Fruit fly (Drosophila melanogaster) whole organism, embryonic: Measurements from ENCODE around the gene Gen.

Experiments used
- Atf6 ChIP-seq: fragments of 200-800 bp; sonication (Bioruptor generic); IDR thresholded peaks from 2 replicates; pipeline ENCODE4 v1.3.6; 2022; ENCODE audit warnings: missing biosample characterization, missing genetic modification characterization
- BEAF-32 ChIP-seq: fragments of 200-800 bp; sonication (Bioruptor generic); optimal IDR thresholded peaks from 3 replicates; lab custom pipeline; 2017; ENCODE audit warnings: missing biosample characterization, missing genetic modification characterization, mild to moderate bottlenecking, moderate library complexity, missing genetic modification reagents
- BtbVII ChIP-seq: fragments of 200-800 bp; sonication (Bioruptor generic); optimal IDR thresholded peaks from 3 replicates; lab custom pipeline; 2017; ENCODE audit warnings: missing biosample characterization, mild to moderate bottlenecking, missing genetic modification characterization
- Bteb2 ChIP-seq: fragments of 200-800 bp; sonication (Bioruptor generic); optimal IDR thresholded peaks from 2 replicates; lab custom pipeline; 2016; ENCODE audit warnings: missing biosample characterization, missing genetic modification characterization
- CG11456 ChIP-seq: fragments of 200-800 bp; sonication (Bioruptor generic); IDR thresholded peaks from 3 replicates; pipeline ENCODE4 v1.3.6; 2022; ENCODE audit warnings: missing biosample characterization, missing genetic modification characterization
- CG13123 ChIP-seq: fragments of 200-800 bp; sonication (Bioruptor generic); optimal IDR thresholded peaks from 2 replicates; lab custom pipeline; 2016; ENCODE audit warnings: missing biosample characterization, missing genetic modification characterization
- CG13894 ChIP-seq: fragments of 200-800 bp; sonication (Bioruptor generic); optimal IDR thresholded peaks from 3 replicates; lab custom pipeline; 2018; ENCODE audit warnings: missing biosample characterization, mild to moderate bottlenecking, missing genetic modification characterization, moderate library complexity
- CG14050 ChIP-seq: fragments of 200-800 bp; sonication (Bioruptor generic); IDR thresholded peaks from 3 replicates; pipeline ENCODE4 v1.3.6; 2022; ENCODE audit warnings: missing biosample characterization, missing genetic modification characterization
- CG15696 ChIP-seq: fragments of 200-800 bp; sonication (Bioruptor generic); optimal IDR thresholded peaks from 2 replicates; lab custom pipeline; 2019; ENCODE audit warnings: missing biosample characterization, mild to moderate bottlenecking, missing genetic modification characterization, moderate library complexity
- CG1602 ChIP-seq: fragments of 200-800 bp; sonication (Bioruptor generic); optimal IDR thresholded peaks from 3 replicates; lab custom pipeline; 2016; ENCODE audit warnings: missing biosample characterization, missing genetic modification characterization
- CG1603 ChIP-seq: fragments of 200-800 bp; sonication (Bioruptor generic); optimal IDR thresholded peaks from 2 replicates; lab custom pipeline; 2019; ENCODE audit warnings: missing biosample characterization, mild to moderate bottlenecking, missing genetic modification characterization, moderate library complexity
- CG1792 ChIP-seq: fragments of 200-800 bp; sonication (Bioruptor generic); optimal IDR thresholded peaks from 2 replicates; lab custom pipeline; 2016; ENCODE audit warnings: missing biosample characterization, missing genetic modification characterization
- CG18011 ChIP-seq: fragments of 200-800 bp; sonication (Bioruptor generic); optimal IDR thresholded peaks from 2 replicates; lab custom pipeline; 2017; ENCODE audit warnings: missing biosample characterization, missing genetic modification characterization, mild to moderate bottlenecking, moderate library complexity, missing genotype
- CG4617 ChIP-seq: fragments of 200-800 bp; sonication (Bioruptor generic); optimal IDR thresholded peaks from 3 replicates; lab custom pipeline; 2016; ENCODE audit warnings: missing biosample characterization, missing genetic modification characterization, borderline replicate concordance
- CHES-1-like ChIP-seq: fragments of 200-800 bp; sonication (Bioruptor generic); optimal IDR thresholded peaks from 2 replicates; lab custom pipeline; 2016; ENCODE audit warnings: missing biosample characterization, missing genetic modification characterization
- CTCF ChIP-seq: fragments of 200-800 bp; sonication (Bioruptor generic); optimal IDR thresholded peaks from 2 replicates; lab custom pipeline; 2017; ENCODE audit warnings: missing biosample characterization, mild to moderate bottlenecking, missing genetic modification characterization, moderate library complexity
- CrebB ChIP-seq: fragments of 200-800 bp; sonication (Bioruptor generic); optimal IDR thresholded peaks from 3 replicates; lab custom pipeline; 2018; ENCODE audit warnings: missing biosample characterization, mild to moderate bottlenecking, missing genetic modification characterization
- Dek ChIP-seq: fragments of 200-800 bp; sonication (Bioruptor generic); optimal IDR thresholded peaks from 3 replicates; lab custom pipeline; 2019; ENCODE audit warnings: missing biosample characterization, mild to moderate bottlenecking, missing genetic modification characterization, moderate library complexity
- Dll ChIP-seq: fragments of 200-800 bp; sonication (Bioruptor generic); IDR thresholded peaks from 4 replicates; pipeline ENCODE4 v1.3.6; 2022; ENCODE audit warnings: missing biosample characterization, missing genetic modification characterization; ENCODE audit not compliant: partially characterized antibody
- Dref ChIP-seq: fragments of 200-800 bp; sonication (Bioruptor generic); IDR thresholded peaks from 2 replicates; pipeline ENCODE4 v1.3.6; 2022; ENCODE audit warnings: missing biosample characterization, missing genetic modification characterization
- Drgx ChIP-seq: fragments of 200-800 bp; sonication (Bioruptor generic); IDR thresholded peaks from 2 replicates; pipeline ENCODE4 v1.3.6; 2022; ENCODE audit warnings: missing biosample characterization, missing genetic modification characterization
- Ets97D ChIP-seq: fragments of 200-800 bp; sonication (Bioruptor generic); optimal IDR thresholded peaks from 3 replicates; lab custom pipeline; 2016; ENCODE audit warnings: missing biosample characterization, missing genetic modification characterization
- HHEX ChIP-seq: fragments of 200-800 bp; sonication (Bioruptor generic); optimal IDR thresholded peaks from 3 replicates; lab custom pipeline; 2017; ENCODE audit warnings: missing biosample characterization, mild to moderate bottlenecking, missing genetic modification characterization, missing genetic modification reagents
- HLH54F ChIP-seq: fragments of 200-800 bp; sonication (Bioruptor generic); optimal IDR thresholded peaks from 3 replicates; lab custom pipeline; 2016; ENCODE audit warnings: missing biosample characterization, missing genetic modification characterization
- Hr3 ChIP-seq: fragments of 200-800 bp; sonication (Bioruptor generic); optimal IDR thresholded peaks from 3 replicates; lab custom pipeline; 2016; ENCODE audit warnings: missing biosample characterization, missing genetic modification characterization
- MBD-R2 ChIP-seq: fragments of 200-800 bp; sonication (Bioruptor generic); IDR thresholded peaks from 2 replicates; pipeline ENCODE4 v1.3.6; 2022; ENCODE audit warnings: missing biosample characterization, missing genetic modification characterization
- MTF-1 ChIP-seq: fragments of 200-800 bp; sonication (Bioruptor generic); optimal IDR thresholded peaks from 2 replicates; lab custom pipeline; 2018; ENCODE audit warnings: missing biosample characterization, mild to moderate bottlenecking, missing genetic modification characterization, borderline replicate concordance
- Med ChIP-seq: fragments of 200-800 bp; sonication (Bioruptor generic); peaks from one replicate; lab custom pipeline; 2016; ENCODE audit warnings: missing biosample characterization, missing genetic modification characterization, mild to moderate bottlenecking, inconsistent platforms, moderate library complexity
- NC2β ChIP-seq: fragments of 200-800 bp; sonication (Bioruptor generic); optimal IDR thresholded peaks from 2 replicates; lab custom pipeline; 2016; ENCODE audit warnings: missing biosample characterization, missing genetic modification characterization
- Opbp ChIP-seq: fragments of 200-800 bp; sonication (Bioruptor generic); IDR thresholded peaks from 3 replicates; pipeline ENCODE4 v1.3.6; 2022; ENCODE audit warnings: missing biosample characterization, missing genetic modification characterization; ENCODE audit not compliant: partially characterized antibody
- Rx ChIP-seq: fragments of 200-800 bp; sonication (Bioruptor generic); IDR thresholded peaks from 2 replicates; pipeline ENCODE4 v1.3.6; 2022; ENCODE audit warnings: missing biosample characterization, missing genetic modification characterization
- Sry-β ChIP-seq: fragments of 200-800 bp; sonication (Bioruptor generic); optimal IDR thresholded peaks from 2 replicates; lab custom pipeline; 2018; ENCODE audit warnings: missing biosample characterization, mild to moderate bottlenecking, missing genetic modification characterization, moderate library complexity
- amos ChIP-seq: fragments of 200-800 bp; sonication (Bioruptor generic); IDR thresholded peaks from 2 replicates; pipeline ENCODE4 v1.3.6; 2022; ENCODE audit warnings: missing biosample characterization, missing genetic modification characterization; ENCODE audit not compliant: partially characterized antibody
- ash1 ChIP-seq: fragments of 200-800 bp; sonication (Bioruptor generic); optimal IDR thresholded peaks from 2 replicates; lab custom pipeline; 2018; ENCODE audit warnings: missing biosample characterization, mild to moderate bottlenecking, missing genetic modification characterization
- cato ChIP-seq: fragments of 200-800 bp; sonication (Bioruptor generic); optimal IDR thresholded peaks from 2 replicates; lab custom pipeline; 2016; ENCODE audit warnings: missing biosample characterization, missing genetic modification characterization, borderline replicate concordance
- cg ChIP-seq: fragments of 200-800 bp; sonication (Bioruptor generic); optimal IDR thresholded peaks from 3 replicates; lab custom pipeline; 2019; ENCODE audit warnings: missing biosample characterization, mild to moderate bottlenecking, missing genetic modification characterization, moderate library complexity
- crp ChIP-seq, 2 experiments: fragments of 200-800 bp; sonication (Bioruptor generic); optimal IDR thresholded peaks; 2 replicates in 1 of 2; 3 replicates in 1 of 2; lab custom pipeline; 2017; ENCODE audit warnings: missing biosample characterization in 2 of 2, missing genetic modification characterization in 2 of 2, mild to moderate bottlenecking in 1 of 2, moderate library complexity in 1 of 2
- dm ChIP-seq: fragments of 200-800 bp; sonication (Bioruptor generic); optimal IDR thresholded peaks from 3 replicates; lab custom pipeline; 2016; ENCODE audit warnings: missing biosample characterization, missing genetic modification characterization
- dmrt11E ChIP-seq: fragments of 200-800 bp; sonication (Bioruptor generic); optimal IDR thresholded peaks from 3 replicates; lab custom pipeline; 2018; ENCODE audit warnings: missing biosample characterization, mild to moderate bottlenecking, missing genetic modification characterization, moderate library complexity
- fd3F ChIP-seq: fragments of 200-800 bp; sonication (Bioruptor generic); optimal IDR thresholded peaks from 2 replicates; lab custom pipeline; 2018; ENCODE audit warnings: missing biosample characterization, mild to moderate bottlenecking, missing genetic modification characterization, moderate library complexity
- insv ChIP-seq, 2 experiments: fragments of 200-800 bp; sonication (Bioruptor generic); optimal IDR thresholded peaks; 3 replicates each; lab custom pipeline; 2016 to 2018; ENCODE audit warnings: missing biosample characterization in 2 of 2, missing genetic modification characterization in 2 of 2
- onecut ChIP-seq: fragments of 200-800 bp; sonication (Bioruptor generic); IDR thresholded peaks from 2 replicates; pipeline ENCODE4 v1.3.6; 2022; ENCODE audit warnings: missing biosample characterization, missing genetic modification characterization
- pan ChIP-seq, 4 experiments: fragments of >200 bp in 3 of 4; fragments of 200-800 bp in 1 of 4; sonication (Bioruptor generic) in 1 of 4; optimal IDR thresholded peaks in 3 of 4; IDR thresholded peaks in 1 of 4; 2 replicates each; pipeline versions ENCODE4 v1.3.6 to Lab custom; 2017 to 2022; ENCODE audit warnings: missing biosample characterization in 2 of 4, missing genetic modification characterization in 2 of 4, mixed read lengths in 1 of 4
- pfk ChIP-seq: fragments of 200-800 bp; sonication (Bioruptor generic); optimal IDR thresholded peaks from 2 replicates; lab custom pipeline; 2018; ENCODE audit warnings: missing biosample characterization, mild to moderate bottlenecking, missing genetic modification characterization, moderate library complexity
- scrt ChIP-seq: fragments of 200-800 bp; sonication (Bioruptor generic); optimal IDR thresholded peaks from 2 replicates; lab custom pipeline; 2018; ENCODE audit warnings: missing biosample characterization, mild to moderate bottlenecking, missing genetic modification characterization, moderate library complexity
- sens-2 ChIP-seq: fragments of 200-800 bp; sonication (Bioruptor generic); IDR thresholded peaks from 2 replicates; pipeline ENCODE4 v1.3.6; 2022; ENCODE audit warnings: missing biosample characterization, missing genetic modification characterization
- zf30C ChIP-seq: fragments of 200-800 bp; sonication (Bioruptor generic); optimal IDR thresholded peaks from 3 replicates; lab custom pipeline; 2018; ENCODE audit warnings: missing biosample characterization, mild to moderate bottlenecking, missing genetic modification characterization

Gene Gen

dm6 chr3L:5152354-5152806 lies at the start of gene Gen, which contains the start of gene Srp54k (continued):
- TF ChIP-seq CG15696 (tag; lab: Kevin White, UChicago) (no peak), Dll (peak; percentile 48; the same call in 2 of the 4 replicates), sens-2 (GFP tag; lab: Robert Waterston, UW) (0 out of 2 replicates have a peak, but pooled peaks have one; percentile 25), CHES-1-like (GFP tag; lab: Kevin White, UChicago) (peak; percentile 66), Rx (GFP tag; lab: Robert Waterston, UW) (peak; percentile 24; the same call in 1 of the 2 replicates), CG1603 (no peak), pan (optimal IDR thresholded peaks at IDR 0.05; lab: Kevin White, UChicago) (no peak), pan (GFP tag; optimal IDR thresholded peaks at IDR 0.05 in 1 of 2, IDR thresholded peaks at IDR 0.05 in 1 of 2) (peak in 1 of 2 experiments; percentile 22), crp (GFP tag; optimal IDR thresholded peaks at IDR 0.05; lab: Kevin White, UChicago) (peak in 1 of 2 experiments; percentile 80), cg (GFP tag; lab: Kevin White, UChicago) (no peak), BtbVII (no peak), scrt (GFP tag; lab: Kevin White, UChicago) (peak; percentile 4), onecut (GFP tag; lab: Robert Waterston, UW) (peak; percentile 34; the same call in 1 of the 2 replicates), HLH54F (GFP tag; lab: Kevin White, UChicago) (peak; percentile 0), dmrt11E (tag; lab: Kevin White, UChicago) (peak; percentile 36), amos (peak; percentile 24; the same call in 1 of the 2 replicates), Dref (GFP tag; lab: Robert Waterston, UW) (peak; percentile 85), CrebB (peak; percentile 15), insv (GFP tag; optimal IDR thresholded peaks at IDR 0.05; lab: Kevin White, UChicago) (peak in 1 of 2 experiments; percentile 75), Dek (tag; lab: Kevin White, UChicago) (peak; percentile 38), fd3F (GFP tag; lab: Kevin White, UChicago) (peak; percentile 6), Hr3 (GFP tag; lab: Kevin White, UChicago) (peak; percentile 23), BEAF-32 (GFP tag; lab: Kevin White, UChicago) (peak; percentile 46), cato (GFP tag; lab: Kevin White, UChicago) (no peak), Med (GFP tag; lab: Kevin White, UChicago) (peak; percentile 85)

dm6 chr3L:5201767-5202166 lies 49.6 kb upstream of the Gen start:
- TF ChIP-seq CG14050: no peak
- peak; percentile 68 for TF ChIP-seq CTCF (GFP tag; lab: Kevin White, UChicago)

dm6 chr3L:5188402-5188801 lies 36.2 kb upstream of the Gen start:
- TF ChIP-seq Opbp (GFP tag; lab: Robert Waterston, UW): no peak
- TF ChIP-seq CG13123 (GFP tag; lab: Kevin White, UChicago): no peak
- no peak for TF ChIP-seq dm
- TF ChIP-seq Atf6: no peak
- no peak for TF ChIP-seq CG13894 (tag; lab: Kevin White, UChicago)
- TF ChIP-seq CG1792 (GFP tag; lab: Kevin White, UChicago): no peak
- no peak for TF ChIP-seq zf30C (GFP tag; lab: Kevin White, UChicago)
- no peak; the same call in 1 of the 2 replicates for TF ChIP-seq MBD-R2 (GFP tag; lab: Robert Waterston, UW)
- no peak for TF ChIP-seq ash1 (GFP tag; lab: Kevin White, UChicago)
- no peak for TF ChIP-seq NC2β
- no peak for TF ChIP-seq onecut (GFP tag; lab: Robert Waterston, UW)
- no peak for TF ChIP-seq pfk (GFP tag; lab: Kevin White, UChicago)
- TF ChIP-seq Ets97D (GFP tag; lab: Kevin White, UChicago): no peak
- TF ChIP-seq Bteb2 (GFP tag; lab: Kevin White, UChicago): no peak
- TF ChIP-seq Sry-β: no peak
- no peak for TF ChIP-seq amos
- TF ChIP-seq MTF-1 (GFP tag; lab: Kevin White, UChicago): no peak
- TF ChIP-seq CG11456 (GFP tag; lab: Robert Waterston, UW): no peak
- no peak for TF ChIP-seq CG4617 (GFP tag; lab: Kevin White, UChicago)
- TF ChIP-seq HHEX (GFP tag; lab: Kevin White, UChicago): no peak
- TF ChIP-seq Drgx (GFP tag; lab: Robert Waterston, UW): 0 out of 2 replicates have a peak, but pooled peaks have one; percentile 9
- TF ChIP-seq CG1602 (GFP tag; lab: Kevin White, UChicago): peak; percentile 18
- TF ChIP-seq CG18011 (GFP tag; lab: Kevin White, UChicago): peak; percentile 6
